Worm (Caenorhabditis elegans) whole organism, L1 larva: ENCODE results near the gene hpo-7.
"Not testable (repeated sequence)": the region's sequence is repeated elsewhere in the genome, so short reads cannot be mapped to it uniquely, and the experiment has no call there.

Source experiments
- ceh-8 ChIP-seq: fragments of 200-800 bp; sonication (Bioruptor generic); optimal IDR thresholded peaks from 2 replicates; lab custom pipeline; 2018; ENCODE audit warnings: mild to moderate bottlenecking, missing genetic modification characterization, moderate library complexity, missing compliant biosample characterization
- elt-3 ChIP-seq, 6 experiments: fragments of 150-350 bp in 1 of 6; sonication (generic microtip); optimal IDR thresholded peaks; 2 replicates each; lab custom pipeline; 2017 to 2018; ENCODE audit warnings: missing biosample characterization in 6 of 6, missing genetic modification characterization in 6 of 6, inconsistent platforms in 1 of 6
- lin-39 ChIP-seq: fragments of 150-350 bp; optimal IDR thresholded peaks from 2 replicates; lab custom pipeline; 2014; ENCODE audit warnings: missing biosample characterization, missing genetic modification reagents, missing genetic modification characterization
- nhr-12 ChIP-seq: sonication (generic microtip); optimal IDR thresholded peaks from 2 replicates; lab custom pipeline; 2017; ENCODE audit warnings: missing biosample characterization, missing genetic modification characterization
- nhr-76 ChIP-seq: sonication (generic microtip); optimal IDR thresholded peaks from 2 replicates; lab custom pipeline; 2017; ENCODE audit warnings: missing biosample characterization, missing genetic modification characterization
- pqm-1 ChIP-seq: sonication (generic microtip); optimal IDR thresholded peaks from 3 replicates; lab custom pipeline; 2017; ENCODE audit warnings: missing biosample characterization, missing genetic modification characterization
- unc-62 ChIP-seq: fragments of 150-350 bp; optimal IDR thresholded peaks from 2 replicates; lab custom pipeline; 2014; ENCODE audit warnings: missing biosample characterization, missing genetic modification reagents, missing genetic modification characterization
- xbp-1 ChIP-seq: sonication (generic microtip); optimal IDR thresholded peaks from 2 replicates; lab custom pipeline; 2016; ENCODE audit warnings: missing genetic modification characterization, missing compliant biosample characterization
- ztf-4 ChIP-seq: fragments of 150-350 bp; optimal IDR thresholded peaks from 2 replicates; lab custom pipeline; 2014; ENCODE audit warnings: missing biosample characterization, missing genetic modification characterization

DNA sequence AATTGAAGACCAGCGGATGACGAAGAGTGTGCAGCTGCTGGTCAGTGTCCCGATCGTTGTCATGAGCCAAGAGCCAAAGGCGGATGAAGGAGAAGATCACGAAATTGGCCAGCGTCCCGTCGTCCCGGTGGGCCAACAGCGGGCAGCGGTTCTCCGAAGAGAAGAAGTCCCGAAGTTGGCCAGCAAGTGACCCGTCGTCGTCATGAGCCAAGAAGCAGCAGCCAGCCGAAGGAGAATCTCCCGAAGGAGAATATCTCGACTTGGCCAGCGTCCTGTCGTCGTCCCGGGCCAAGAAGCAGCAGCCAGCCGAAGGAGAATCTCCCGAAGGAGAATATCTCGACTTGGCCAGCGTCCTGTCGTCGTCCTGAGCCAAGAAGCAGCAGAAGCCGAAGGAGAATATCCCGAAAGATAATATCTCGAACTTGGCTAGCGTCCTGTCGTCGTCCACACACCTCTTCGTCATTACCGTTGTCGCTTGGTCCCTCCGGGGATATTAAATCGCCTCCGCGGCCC is 27.9 kb upstream of the hpo-7 start, which contains the start of gene C33C12.11:
- TF ChIP-seq pqm-1 (tag; lab: Kevin White, UChicago); ceh-8; lin-39; xbp-1 (tag; lab: Kevin White, UChicago); unc-62 (GFP tag; lab: Kevin White, UChicago); nhr-12 (tag; lab: Kevin White, UChicago); ztf-4; nhr-76; elt-3 (tag; optimal IDR thresholded peaks at IDR 0.05; lab: Kevin White, UChicago): not testable (repeated sequence)
